Fruit fly (Drosophila melanogaster) whole organism, adult: ENCODE data around the gene yellow-g2.

Experiments
- CG14711 ChIP-seq: fragments of 200-800 bp; sonication (Bioruptor generic); optimal IDR thresholded peaks from 2 replicates; lab custom pipeline; 2018; ENCODE audit warnings: missing biosample characterization, mild to moderate bottlenecking, missing genetic modification characterization, moderate library complexity
- CG33017 ChIP-seq: fragments of 200-800 bp; sonication (Bioruptor generic); optimal IDR thresholded peaks from 2 replicates; lab custom pipeline; 2018; ENCODE audit warnings: missing biosample characterization, mild to moderate bottlenecking, missing genetic modification characterization, moderate library complexity
- CG5204 ChIP-seq: fragments of 200-800 bp; sonication (Bioruptor generic); optimal IDR thresholded peaks from 2 replicates; lab custom pipeline; 2016; ENCODE audit warnings: missing biosample characterization, missing genetic modification characterization
- CG7045 ChIP-seq: fragments of 200-800 bp; sonication (Bioruptor generic); optimal IDR thresholded peaks from 2 replicates; lab custom pipeline; 2017; ENCODE audit warnings: missing biosample characterization, mild to moderate bottlenecking, missing genetic modification characterization
- CG7101 ChIP-seq: fragments of 200-800 bp; sonication (Bioruptor generic); optimal IDR thresholded peaks from 2 replicates; lab custom pipeline; 2018; ENCODE audit warnings: missing biosample characterization, mild to moderate bottlenecking, missing genetic modification characterization, moderate library complexity
- Clk ChIP-seq: fragments of 200-800 bp; sonication (Bioruptor generic); optimal IDR thresholded peaks from 2 replicates; lab custom pipeline; 2017; ENCODE audit warnings: missing biosample characterization, missing genetic modification characterization
- Hr96 ChIP-seq: fragments of 200-800 bp; sonication (Bioruptor generic); optimal IDR thresholded peaks from 2 replicates; lab custom pipeline; 2016; ENCODE audit warnings: missing biosample characterization, missing genetic modification characterization
- bab1 ChIP-seq: fragments of 200-800 bp; sonication (Bioruptor generic); optimal IDR thresholded peaks from 3 replicates; lab custom pipeline; 2019; ENCODE audit warnings: missing biosample characterization, mild to moderate bottlenecking, missing genetic modification characterization, moderate library complexity
- cic ChIP-seq: fragments of 200-800 bp; sonication (Bioruptor generic); optimal IDR thresholded peaks from 2 replicates; lab custom pipeline; 2017; ENCODE audit warnings: missing biosample characterization, mild to moderate bottlenecking, missing genetic modification characterization, moderate library complexity
- cnc ChIP-seq, 2 experiments: fragments of >200 bp; optimal IDR thresholded peaks; 2 replicates each; lab custom pipeline; 2017
- kay ChIP-seq: fragments of 200-800 bp; sonication (Bioruptor generic); peaks from one replicate; lab custom pipeline; 2016; ENCODE audit warnings: missing biosample characterization, missing genetic modification characterization, borderline replicate concordance
- ovo ChIP-seq: fragments of 200-800 bp; sonication (Bioruptor generic); optimal IDR thresholded peaks from 2 replicates; lab custom pipeline; 2016; ENCODE audit warnings: missing biosample characterization, missing genetic modification characterization
- pad ChIP-seq: fragments of 200-800 bp; sonication (Bioruptor generic); optimal IDR thresholded peaks from 3 replicates; lab custom pipeline; 2017; ENCODE audit warnings: missing biosample characterization, missing genetic modification characterization, mild to moderate bottlenecking, moderate library complexity, missing genetic modification reagents
- toe ChIP-seq: fragments of 200-800 bp; sonication (Bioruptor generic); optimal IDR thresholded peaks from 2 replicates; lab custom pipeline; 2016; ENCODE audit warnings: missing biosample characterization, missing genetic modification characterization

DNA sequence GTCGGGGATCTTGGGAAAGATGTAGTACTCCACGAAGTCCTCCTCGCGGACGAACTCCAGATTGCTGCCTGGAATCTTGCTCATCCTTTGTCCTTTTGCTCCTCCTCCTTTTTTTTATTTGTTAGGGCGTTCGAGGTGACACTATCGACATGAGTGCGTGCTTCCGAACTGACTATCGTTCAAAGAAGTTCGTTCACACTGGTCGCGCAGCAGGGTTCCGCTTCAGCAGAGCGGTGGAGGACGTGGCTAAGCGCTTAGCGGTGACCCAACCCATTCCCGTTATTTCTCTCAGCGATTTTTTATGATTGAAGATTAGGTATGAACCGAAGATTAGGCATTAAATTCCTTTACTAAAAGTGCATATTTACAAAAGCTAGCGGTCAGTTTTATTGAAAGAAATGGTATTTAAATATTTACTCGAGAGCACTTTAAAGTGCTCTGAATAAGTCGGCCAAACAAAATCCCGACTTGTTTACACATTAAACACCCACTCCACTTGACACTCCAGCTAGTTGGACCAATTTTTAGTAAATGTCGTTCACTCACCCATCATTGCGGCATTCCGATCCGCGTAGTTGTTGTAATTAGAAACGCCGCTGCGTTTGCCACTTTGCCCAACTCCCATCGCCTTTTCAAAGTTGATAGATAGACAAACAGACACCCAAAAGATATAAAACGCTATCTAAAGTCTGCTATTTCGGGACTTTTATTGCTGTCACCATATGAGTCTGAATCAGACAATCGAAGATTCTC is 10.5 kb upstream of the yellow-g2 start, which contains the start of the genes ecd and CG13806:
- no peak for TF ChIP-seq CG5204 (GFP tag; lab: Kevin White, UChicago)
- TF ChIP-seq toe (GFP tag; lab: Kevin White, UChicago), result no peak
- TF ChIP-seq CG7101, result peak; percentile 22
- no peak for TF ChIP-seq CG7045 (GFP tag; lab: Kevin White, UChicago)
- no peak for TF ChIP-seq pad
- TF ChIP-seq bab1, result no peak
- peak; percentile 5 for TF ChIP-seq Hr96
- no peak for TF ChIP-seq CG14711 (tag; lab: Kevin White, UChicago)
- TF ChIP-seq Clk, result no peak
- peak; percentile 32 for TF ChIP-seq ovo (GFP tag; lab: Kevin White, UChicago)
- TF ChIP-seq cnc (optimal IDR thresholded peaks at IDR 0.05; lab: Kevin White, UChicago), result no peak
- no peak for TF ChIP-seq CG33017 (tag; lab: Kevin White, UChicago)
- no peak for TF ChIP-seq kay (GFP tag; lab: Kevin White, UChicago)
- no peak for TF ChIP-seq cic (GFP tag; lab: Kevin White, UChicago)
